Worm (Caenorhabditis elegans) whole organism, L3 larva: ENCODE results near the gene snrp-3.

Source experiments
- aly-2 ChIP-seq: fragments of 150-350 bp; optimal IDR thresholded peaks from 2 replicates; lab custom pipeline; 2014; ENCODE audit warnings: missing biosample characterization, missing genetic modification characterization
- egl-5 ChIP-seq: fragments of 150-350 bp; optimal IDR thresholded peaks from 2 replicates; lab custom pipeline; 2017; ENCODE audit warnings: missing biosample characterization, missing genetic modification reagents, missing genetic modification characterization, inconsistent platforms
- fos-1 ChIP-seq: fragments of 150-350 bp; optimal IDR thresholded peaks from 2 replicates; lab custom pipeline; 2014; ENCODE audit warnings: missing biosample characterization, missing genetic modification characterization
- lin-39 ChIP-seq: fragments of 150-350 bp; optimal IDR thresholded peaks from 2 replicates; lab custom pipeline; 2018; ENCODE audit warnings: missing biosample characterization, missing genetic modification reagents, missing genetic modification characterization
- mdl-1 ChIP-seq: fragments of 150-350 bp; optimal IDR thresholded peaks from 2 replicates; lab custom pipeline; 2014; ENCODE audit warnings: missing biosample characterization, missing genetic modification characterization
- nhr-25 ChIP-seq: sonication (generic microtip); optimal IDR thresholded peaks from 2 replicates; lab custom pipeline; 2017; ENCODE audit warnings: missing biosample characterization, missing genetic modification characterization
- unc-62 ChIP-seq: fragments of 150-350 bp; sonication (generic microtip); optimal IDR thresholded peaks from 4 replicates; lab custom pipeline; 2014; ENCODE audit warnings: missing biosample characterization, missing genetic modification reagents, missing genetic modification characterization
- ztf-4 ChIP-seq: fragments of 150-350 bp; optimal IDR thresholded peaks from 2 replicates; lab custom pipeline; 2014; ENCODE audit warnings: missing biosample characterization, missing genetic modification characterization

- TF ChIP-seq unc-62 (GFP tag; lab: Kevin White, UChicago) (no peak), ztf-4 (tag; lab: Kevin White, UChicago) (no peak), fos-1 (no peak), mdl-1 (tag; lab: Kevin White, UChicago) (no peak), egl-5 (no peak), lin-39 (tag; lab: Kevin White, UChicago) (no peak), nhr-25 (tag; lab: Kevin White, UChicago) (no peak), aly-2 (tag; lab: Kevin White, UChicago) (no peak)
Observed at ce11 chrIV:8729636-8730035, 42.0 kb upstream of the snrp-3 start.
